Fruit fly (Drosophila melanogaster) whole organism, embryonic: ENCODE data around the gene CG43672.

ENCODE experiments used
- C15 ChIP-seq: fragments of 200-800 bp; sonication (Bioruptor generic); IDR thresholded peaks from 3 replicates; pipeline ENCODE4 v1.3.6; 2022; ENCODE audit warnings: missing biosample characterization, missing genetic modification characterization
- CG10431 ChIP-seq: fragments of 200-800 bp; sonication (Bioruptor generic); optimal IDR thresholded peaks from 3 replicates; lab custom pipeline; 2018; ENCODE audit warnings: missing biosample characterization, mild to moderate bottlenecking, missing genetic modification characterization
- CG11504 ChIP-seq: fragments of 200-800 bp; sonication (Bioruptor generic); optimal IDR thresholded peaks from 3 replicates; lab custom pipeline; 2019; ENCODE audit warnings: missing biosample characterization, mild to moderate bottlenecking, missing genetic modification characterization, moderate library complexity
- CG12769 ChIP-seq: fragments of 200-800 bp; sonication (Bioruptor generic); optimal IDR thresholded peaks from 2 replicates; lab custom pipeline; 2019; ENCODE audit warnings: missing biosample characterization, mild to moderate bottlenecking, missing genetic modification characterization, moderate library complexity
- CG15696 ChIP-seq: fragments of 200-800 bp; sonication (Bioruptor generic); optimal IDR thresholded peaks from 2 replicates; lab custom pipeline; 2019; ENCODE audit warnings: missing biosample characterization, mild to moderate bottlenecking, missing genetic modification characterization, moderate library complexity
- CG16813 ChIP-seq: fragments of 200-800 bp; sonication (Bioruptor generic); IDR thresholded peaks from 3 replicates; pipeline ENCODE4 v1.3.6; 2022; ENCODE audit warnings: missing biosample characterization, missing genetic modification characterization; ENCODE audit not compliant: partially characterized antibody
- CG1792 ChIP-seq: fragments of 200-800 bp; sonication (Bioruptor generic); optimal IDR thresholded peaks from 2 replicates; lab custom pipeline; 2016; ENCODE audit warnings: missing biosample characterization, missing genetic modification characterization
- CG1832 ChIP-seq: fragments of 200-800 bp; sonication (Bioruptor generic); optimal IDR thresholded peaks from 2 replicates; lab custom pipeline; 2017; ENCODE audit warnings: missing biosample characterization, mild to moderate bottlenecking, missing genetic modification characterization, inconsistent platforms
- CG18619 ChIP-seq: fragments of 200-800 bp; sonication (Bioruptor generic); optimal IDR thresholded peaks from 3 replicates; lab custom pipeline; 2017; ENCODE audit warnings: missing biosample characterization, mild to moderate bottlenecking, missing genetic modification characterization
- CG2199 ChIP-seq: fragments of 200-800 bp; sonication (Bioruptor generic); IDR thresholded peaks from 3 replicates; pipeline ENCODE4 v1.3.6; 2022; ENCODE audit warnings: missing biosample characterization, missing genetic modification characterization
- CG31441 ChIP-seq: fragments of 200-800 bp; sonication (Bioruptor generic); IDR thresholded peaks from 2 replicates; pipeline ENCODE4 v1.3.6; 2022; ENCODE audit warnings: missing biosample characterization, missing genetic modification characterization
- CG32532 ChIP-seq: fragments of 200-800 bp; sonication (Bioruptor generic); IDR thresholded peaks from 2 replicates; pipeline ENCODE4 v1.3.6; 2022; ENCODE audit warnings: missing biosample characterization, missing genetic modification characterization
- CG3838 ChIP-seq: fragments of 200-800 bp; sonication (Bioruptor generic); optimal IDR thresholded peaks from 3 replicates; lab custom pipeline; 2016; ENCODE audit warnings: missing biosample characterization, missing genetic modification characterization
- CG6791 ChIP-seq: fragments of 200-800 bp; sonication (Bioruptor generic); IDR thresholded peaks from 3 replicates; pipeline ENCODE4 v1.3.6; 2022; ENCODE audit warnings: missing biosample characterization, missing genetic modification characterization; ENCODE audit not compliant: partially characterized antibody
- CG8765 ChIP-seq: fragments of 200-800 bp; sonication (Bioruptor generic); IDR thresholded peaks from 2 replicates; pipeline ENCODE4 v1.3.6; 2022; ENCODE audit warnings: missing biosample characterization, missing genetic modification characterization
- CG9727 ChIP-seq: fragments of 200-800 bp; sonication (Bioruptor generic); optimal IDR thresholded peaks from 3 replicates; lab custom pipeline; 2017; ENCODE audit warnings: missing biosample characterization, mild to moderate bottlenecking, missing genetic modification characterization
- D ChIP-seq, 2 experiments: fragments of 200-800 bp in 1 of 2; fragments of >200 bp in 1 of 2; sonication (Bioruptor generic) in 1 of 2; optimal IDR thresholded peaks; 2 replicates in 1 of 2; 3 replicates in 1 of 2; lab custom pipeline; 2017; ENCODE audit warnings: mild to moderate bottlenecking in 1 of 2, missing biosample characterization in 1 of 2, missing genetic modification characterization in 1 of 2, missing genetic modification reagents in 1 of 2
- D19A ChIP-seq: fragments of 200-800 bp; optimal IDR thresholded peaks from 3 replicates; lab custom pipeline; 2019; ENCODE audit warnings: missing biosample characterization, mild to moderate bottlenecking, missing genetic modification characterization, moderate library complexity
- Doc3 ChIP-seq: fragments of 200-800 bp; sonication (Bioruptor generic); IDR thresholded peaks from 3 replicates; pipeline ENCODE4 v1.3.6; 2022; ENCODE audit warnings: missing biosample characterization, missing genetic modification characterization; ENCODE audit not compliant: partially characterized antibody
- Dp ChIP-seq: fragments of 200-800 bp; sonication (Bioruptor generic); optimal IDR thresholded peaks from 2 replicates; lab custom pipeline; 2018; ENCODE audit warnings: missing biosample characterization, mild to moderate bottlenecking, missing genetic modification characterization, moderate library complexity
- Elba2 ChIP-seq: fragments of 200-800 bp; sonication (Bioruptor generic); optimal IDR thresholded peaks from 3 replicates; lab custom pipeline; 2016; ENCODE audit warnings: missing biosample characterization, missing genetic modification characterization
- Ets97D ChIP-seq: fragments of 200-800 bp; sonication (Bioruptor generic); optimal IDR thresholded peaks from 3 replicates; lab custom pipeline; 2016; ENCODE audit warnings: missing biosample characterization, missing genetic modification characterization
- Hr39 ChIP-seq: fragments of >200 bp; optimal IDR thresholded peaks from 2 replicates; lab custom pipeline; 2017
- Opbp ChIP-seq: fragments of 200-800 bp; sonication (Bioruptor generic); IDR thresholded peaks from 3 replicates; pipeline ENCODE4 v1.3.6; 2022; ENCODE audit warnings: missing biosample characterization, missing genetic modification characterization; ENCODE audit not compliant: partially characterized antibody
- Poxn ChIP-seq: fragments of 200-800 bp; sonication (Bioruptor generic); IDR thresholded peaks from 2 replicates; pipeline ENCODE4 v1.3.6; 2022; ENCODE audit warnings: missing biosample characterization, missing genetic modification characterization
- Ravus ChIP-seq: fragments of 200-800 bp; sonication (Bioruptor generic); IDR thresholded peaks from 2 replicates; pipeline ENCODE4 v1.3.6; 2022; ENCODE audit warnings: missing biosample characterization, missing genetic modification characterization
- Scr ChIP-seq: fragments of 200-800 bp; sonication (Bioruptor generic); IDR thresholded peaks from 2 replicates; pipeline ENCODE4 v1.3.6; 2022; ENCODE audit warnings: missing biosample characterization, missing genetic modification characterization; ENCODE audit not compliant: partially characterized antibody
- Trl ChIP-seq, 3 experiments: fragments of >200 bp in 2 of 3; fragments of 200-800 bp in 1 of 3; sonication (Bioruptor generic) in 1 of 3; optimal IDR thresholded peaks; 2 replicates in 1 of 3; 3 replicates in 2 of 3; lab custom pipeline; 2016 to 2017; ENCODE audit warnings: missing biosample characterization in 1 of 3, missing genetic modification characterization in 1 of 3
- Vsx1 ChIP-seq: fragments of 200-800 bp; sonication (Bioruptor generic); optimal IDR thresholded peaks from 2 replicates; lab custom pipeline; 2017; ENCODE audit warnings: missing biosample characterization, mild to moderate bottlenecking, missing genetic modification characterization, missing genetic modification reagents
- bbx ChIP-seq: fragments of 200-800 bp; sonication (Bioruptor generic); IDR thresholded peaks from 2 replicates; pipeline ENCODE4 v1.3.6; 2022; ENCODE audit warnings: missing biosample characterization, missing genetic modification characterization; ENCODE audit not compliant: partially characterized antibody
- cad ChIP-seq: fragments of >200 bp; optimal IDR thresholded peaks from 2 replicates; lab custom pipeline; 2017; ENCODE audit warnings: missing biosample characterization, missing genetic modification characterization
- cg ChIP-seq: fragments of 200-800 bp; sonication (Bioruptor generic); optimal IDR thresholded peaks from 3 replicates; lab custom pipeline; 2019; ENCODE audit warnings: missing biosample characterization, mild to moderate bottlenecking, missing genetic modification characterization, moderate library complexity
- crc ChIP-seq: fragments of 200-800 bp; sonication (Bioruptor generic); optimal IDR thresholded peaks from 2 replicates; lab custom pipeline; 2016; ENCODE audit warnings: missing biosample characterization, missing genetic modification characterization
- dan ChIP-seq: fragments of 200-800 bp; sonication (Bioruptor generic); IDR thresholded peaks from 2 replicates; pipeline ENCODE4 v1.3.6; 2022; ENCODE audit warnings: missing biosample characterization, missing genetic modification characterization
- ems ChIP-seq: fragments of 200-800 bp; sonication (Bioruptor generic); optimal IDR thresholded peaks from 3 replicates; lab custom pipeline; 2016; ENCODE audit warnings: missing biosample characterization, missing genetic modification characterization
- fd96Cb ChIP-seq: fragments of 200-800 bp; sonication (Bioruptor generic); optimal IDR thresholded peaks from 2 replicates; lab custom pipeline; 2018; ENCODE audit warnings: missing biosample characterization, mild to moderate bottlenecking, missing genetic modification characterization, moderate library complexity
- gsb-n ChIP-seq: fragments of 200-800 bp; sonication (Bioruptor generic); optimal IDR thresholded peaks from 3 replicates; lab custom pipeline; 2018; ENCODE audit warnings: missing biosample characterization, mild to moderate bottlenecking, missing genetic modification characterization
- insv ChIP-seq, 2 experiments: fragments of 200-800 bp; sonication (Bioruptor generic); optimal IDR thresholded peaks; 3 replicates each; lab custom pipeline; 2016 to 2018; ENCODE audit warnings: missing biosample characterization in 2 of 2, missing genetic modification characterization in 2 of 2
- inv ChIP-seq: fragments of 200-800 bp; sonication (Bioruptor generic); IDR thresholded peaks from 2 replicates; pipeline ENCODE4 v1.3.6; 2022; ENCODE audit warnings: missing biosample characterization, missing genetic modification characterization; ENCODE audit not compliant: partially characterized antibody
- nerfin-1 ChIP-seq: fragments of 200-800 bp; sonication (Bioruptor generic); optimal IDR thresholded peaks from 3 replicates; lab custom pipeline; 2019; ENCODE audit warnings: missing biosample characterization, mild to moderate bottlenecking, missing genetic modification characterization, moderate library complexity
- pfk ChIP-seq: fragments of 200-800 bp; sonication (Bioruptor generic); optimal IDR thresholded peaks from 2 replicates; lab custom pipeline; 2018; ENCODE audit warnings: missing biosample characterization, mild to moderate bottlenecking, missing genetic modification characterization, moderate library complexity
- pros ChIP-seq: fragments of 200-800 bp; sonication (Bioruptor generic); optimal IDR thresholded peaks from 3 replicates; lab custom pipeline; 2019; ENCODE audit warnings: missing biosample characterization, mild to moderate bottlenecking, missing genetic modification characterization, moderate library complexity
- sd ChIP-seq: fragments of 200-800 bp; sonication (Bioruptor generic); optimal IDR thresholded peaks from 3 replicates; lab custom pipeline; 2018; ENCODE audit warnings: missing biosample characterization, mild to moderate bottlenecking, missing genetic modification characterization, moderate library complexity
- sens ChIP-seq: fragments of 200-800 bp; sonication (Bioruptor generic); peaks from one replicate; lab custom pipeline; 2016; ENCODE audit warnings: missing biosample characterization, missing genetic modification characterization
- slbo ChIP-seq: fragments of 200-800 bp; sonication (Bioruptor generic); IDR thresholded peaks from 2 replicates; pipeline ENCODE4 v1.3.6; 2022; ENCODE audit warnings: missing biosample characterization, missing genetic modification characterization
- so ChIP-seq: fragments of 200-800 bp; sonication (Bioruptor generic); IDR thresholded peaks from 3 replicates; pipeline ENCODE4 v1.3.6; 2022; ENCODE audit warnings: missing biosample characterization, missing genetic modification characterization
- stwl ChIP-seq: fragments of 200-800 bp; sonication (Bioruptor generic); optimal IDR thresholded peaks from 3 replicates; lab custom pipeline; 2018; ENCODE audit warnings: missing biosample characterization, mild to moderate bottlenecking, missing genetic modification characterization, moderate library complexity
- unpg ChIP-seq: fragments of 200-800 bp; sonication (Bioruptor generic); optimal IDR thresholded peaks from 3 replicates; lab custom pipeline; 2018; ENCODE audit warnings: missing biosample characterization, mild to moderate bottlenecking, missing genetic modification characterization, moderate library complexity

The CG43672 gene

dm6 chrX:15816905-15817304 lies 44.1 kb downstream of the CG43672 start:
- TF ChIP-seq CG10431 (GFP tag; lab: Kevin White, UChicago) (no peak), cg (peak; percentile 60), insv (GFP tag; optimal IDR thresholded peaks at IDR 0.05; lab: Kevin White, UChicago) (peak; percentile 46 to 94), nerfin-1 (peak; percentile 95), Elba2 (GFP tag; lab: Kevin White, UChicago) (peak; percentile 78), C15 (GFP tag; lab: Robert Waterston, UW) (no peak), CG8765 (no peak), sd (tag; lab: Kevin White, UChicago) (peak; percentile 95), pros (GFP tag; lab: Kevin White, UChicago) (peak; percentile 94), CG2199 (GFP tag; lab: Robert Waterston, UW) (peak; percentile 62; the same call in 2 of the 3 replicates), CG31441 (GFP tag; lab: Robert Waterston, UW) (no peak), dan (no peak)

dm6 chrX:15817823-15818222 lies 45.1 kb downstream of the CG43672 start:
- TF ChIP-seq nerfin-1 (peak; percentile 90), CG9727 (GFP tag; lab: Kevin White, UChicago) (no peak), CG32532 (no peak), Scr (GFP tag; lab: Robert Waterston, UW) (no peak), Ets97D (GFP tag; lab: Kevin White, UChicago) (no peak), ems (GFP tag; lab: Kevin White, UChicago) (no peak), Dp (GFP tag; lab: Kevin White, UChicago) (no peak), Ravus (GFP tag; lab: Robert Waterston, UW) (no peak), CG6791 (peak; percentile 62; the same call in 1 of the 3 replicates), unpg (no peak), stwl (tag; lab: Kevin White, UChicago) (no peak), sd (tag; lab: Kevin White, UChicago) (peak; percentile 89), insv (GFP tag; optimal IDR thresholded peaks at IDR 0.05; lab: Kevin White, UChicago) (peak in 1 of 2 experiments; percentile 30), sens (GFP tag; lab: Kevin White, UChicago) (peak; percentile 33), CG1832 (GFP tag; lab: Kevin White, UChicago) (no peak), CG16813 (GFP tag; lab: Robert Waterston, UW) (0 out of 3 replicates have a peak, but pooled peaks have one; percentile 25), Hr39 (lab: Kevin White, UChicago) (no peak), crc (GFP tag; lab: Kevin White, UChicago) (no peak), CG3838 (GFP tag; lab: Kevin White, UChicago) (no peak), Opbp (GFP tag; lab: Robert Waterston, UW) (peak; percentile 37; the same call in 2 of the 3 replicates), gsb-n (tag; lab: Kevin White, UChicago) (no peak), CG18619 (GFP tag; lab: Kevin White, UChicago) (no peak), CG11504 (tag; lab: Kevin White, UChicago) (no peak), fd96Cb (tag; lab: Kevin White, UChicago) (no peak), CG1792 (GFP tag; lab: Kevin White, UChicago) (no peak), CG15696 (tag; lab: Kevin White, UChicago) (peak; percentile 25), Doc3 (GFP tag; lab: Robert Waterston, UW) (no peak), Trl (optimal IDR thresholded peaks at IDR 0.05; lab: Kevin White, UChicago) (no peak), Trl (GFP tag; optimal IDR thresholded peaks at IDR 0.05; lab: Kevin White, UChicago) (no peak), inv (GFP tag; lab: Robert Waterston, UW) (no peak), pfk (GFP tag; lab: Kevin White, UChicago) (peak; percentile 40), D (optimal IDR thresholded peaks at IDR 0.05; lab: Kevin White, UChicago) (peak; percentile 28), D (GFP tag; optimal IDR thresholded peaks at IDR 0.05; lab: Kevin White, UChicago) (no peak), pros (GFP tag; lab: Kevin White, UChicago) (peak; percentile 56), D19A (peak; percentile 5), so (GFP tag; lab: Robert Waterston, UW) (no peak), slbo (GFP tag; lab: Robert Waterston, UW) (no peak), bbx (peak; percentile 46; the same call in 1 of the 2 replicates), Vsx1 (no peak), cad (GFP tag; lab: Kevin White, UChicago) (no peak), CG12769 (tag; lab: Kevin White, UChicago) (no peak), Poxn (no peak)
